Fruit fly (Drosophila melanogaster) whole organism, adult: ENCODE data around the gene PQBP1.
A peak's percentile ranks its signal among the peaks of the same experiment; 100 is the strongest.

Source experiments
- CG1620 ChIP-seq: fragments of 200-800 bp; sonication (Bioruptor generic); optimal IDR thresholded peaks from 2 replicates; lab custom pipeline; 2016; ENCODE audit warnings: missing biosample characterization, missing genetic modification characterization
- CG5204 ChIP-seq: fragments of 200-800 bp; sonication (Bioruptor generic); optimal IDR thresholded peaks from 2 replicates; lab custom pipeline; 2016; ENCODE audit warnings: missing biosample characterization, missing genetic modification characterization
- cic ChIP-seq: fragments of 200-800 bp; sonication (Bioruptor generic); optimal IDR thresholded peaks from 2 replicates; lab custom pipeline; 2017; ENCODE audit warnings: missing biosample characterization, mild to moderate bottlenecking, missing genetic modification characterization, moderate library complexity
- cnc ChIP-seq, 2 experiments: fragments of >200 bp; optimal IDR thresholded peaks; 2 replicates each; lab custom pipeline; 2017
- kay ChIP-seq: fragments of 200-800 bp; sonication (Bioruptor generic); peaks from one replicate; lab custom pipeline; 2016; ENCODE audit warnings: missing biosample characterization, missing genetic modification characterization, borderline replicate concordance

DNA sequence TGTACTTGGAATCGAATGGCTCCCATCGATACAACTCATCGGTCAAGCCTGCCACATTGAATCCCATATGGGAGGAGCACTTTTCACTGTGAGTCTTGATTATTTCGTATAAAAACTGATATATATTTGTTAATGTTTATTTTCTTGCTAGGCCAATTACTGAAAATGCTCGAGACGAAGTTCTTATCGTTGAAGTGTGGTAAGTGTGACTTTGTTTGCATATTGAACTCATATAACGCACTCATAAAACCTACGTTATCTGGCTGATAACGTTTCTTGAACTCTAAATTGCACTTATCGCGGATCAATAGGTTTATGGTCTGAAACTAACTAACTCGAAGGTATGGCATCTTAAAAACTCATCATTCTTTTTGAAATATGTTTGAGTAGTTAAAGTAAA lies 5.1 kb upstream of the PQBP1 start:
- no peak for TF ChIP-seq CG1620
- TF ChIP-seq cic (GFP tag; lab: Kevin White, UChicago) = no peak
- no peak for TF ChIP-seq CG5204
- peak; percentile 7 for TF ChIP-seq kay (GFP tag; lab: Kevin White, UChicago)
- no peak for TF ChIP-seq cnc (optimal IDR thresholded peaks at IDR 0.05; lab: Kevin White, UChicago)
